Fruit fly (Drosophila melanogaster): ENCODE data around the gene Octbeta1R.

- no peak for TF ChIP-seq CTCF (optimal IDR thresholded peaks at IDR 0.05)
- no peak for TF ChIP-seq CG8478 (optimal IDR thresholded peaks at IDR 0.05)
Measured at dm6 chr3R:22524344-22525072, 27.5 kb downstream of the Octbeta1R start.
